Fruit fly (Drosophila melanogaster): ENCODE data around the gene CG6184.

The CG6184 gene

dm6 chr3R:19664713-19665112 lies 7.0 kb upstream of the CG6184 start, which contains the start of gene CG7432:
Gene CG7432 (plus strand): TSS chr3R:19665007.
- TF ChIP-seq HLH4C (GFP tag; IDR thresholded peaks at IDR 0.05; ENCODE audit: partially characterized antibody), result 0 out of 3 replicates have a peak, but pooled peaks have one; percentile 19
- TF ChIP-seq wor (GFP tag; IDR thresholded peaks at IDR 0.05), result no peak
- TF ChIP-seq CG11504 (tag; optimal IDR thresholded peaks at IDR 0.05), result no peak
- 0 out of 2 replicates have a peak, but pooled peaks have one; percentile 13 for TF ChIP-seq vvl (GFP tag; IDR thresholded peaks at IDR 0.05)
- TF ChIP-seq CG15269 (tag; optimal IDR thresholded peaks at IDR 0.05), result no peak
- peak; percentile 89 for TF ChIP-seq Blimp-1 (GFP tag; optimal IDR thresholded peaks at IDR 0.05)
- no peak for TF ChIP-seq Atf-2 (GFP tag; optimal IDR thresholded peaks at IDR 0.05)
- TF ChIP-seq Deaf1 (tag; optimal IDR thresholded peaks at IDR 0.05), result peak; percentile 81
- no peak for TF ChIP-seq CG14050 (GFP tag; IDR thresholded peaks at IDR 0.05)
- no peak for TF ChIP-seq CG10147 (GFP tag; optimal IDR thresholded peaks at IDR 0.05)
- TF ChIP-seq hb (GFP tag; IDR thresholded peaks at IDR 0.05; ENCODE audit: partially characterized antibody), result 0 out of 3 replicates have a peak, but pooled peaks have one; percentile 44
- TF ChIP-seq crol (GFP tag; IDR thresholded peaks at IDR 0.05), result peak; percentile 44; the same call in 1 of the 2 replicates
- TF ChIP-seq NC2α (GFP tag; optimal IDR thresholded peaks at IDR 0.05), result no peak
- TF ChIP-seq CG12769 (tag; optimal IDR thresholded peaks at IDR 0.05), result peak; percentile 55
- TF ChIP-seq CG18619 (GFP tag; optimal IDR thresholded peaks at IDR 0.05), result no peak

- no peak for TF ChIP-seq sug (tag; optimal IDR thresholded peaks at IDR 0.05)
- TF ChIP-seq CG13775 (GFP tag; optimal IDR thresholded peaks at IDR 0.05), result no peak
- TF ChIP-seq Neu2 (GFP tag; optimal IDR thresholded peaks at IDR 0.05; ENCODE audit: borderline replicate concordance), result no peak
- no peak for TF ChIP-seq Sry-β (GFP tag; optimal IDR thresholded peaks at IDR 0.05)
- no peak for TF ChIP-seq CG5245 (GFP tag; optimal IDR thresholded peaks at IDR 0.05)
- TF ChIP-seq aop (GFP tag; IDR thresholded peaks at IDR 0.05), result no peak
- no peak for TF ChIP-seq Scr (GFP tag; IDR thresholded peaks at IDR 0.05; ENCODE audit: partially characterized antibody)
- TF ChIP-seq Dek (tag; optimal IDR thresholded peaks at IDR 0.05), result no peak
- TF ChIP-seq CG11093 (GFP tag; IDR thresholded peaks at IDR 0.05), result no peak
- TF ChIP-seq CG13894 (tag; optimal IDR thresholded peaks at IDR 0.05), result no peak
- TF ChIP-seq dysf (GFP tag; IDR thresholded peaks at IDR 0.05), result no peak
- TF ChIP-seq Vsx1 (GFP tag; optimal IDR thresholded peaks at IDR 0.05), result no peak
- no peak for TF ChIP-seq pho (GFP tag; optimal IDR thresholded peaks at IDR 0.05)
- no peak for TF ChIP-seq CG9727 (GFP tag; optimal IDR thresholded peaks at IDR 0.05)
- TF ChIP-seq Fer1 (GFP tag; optimal IDR thresholded peaks at IDR 0.05), result no peak
- TF ChIP-seq CG9797 (GFP tag; optimal IDR thresholded peaks at IDR 0.05), result no peak
- TF ChIP-seq CG1024 (GFP tag; IDR thresholded peaks at IDR 0.05), result no peak
- no peak for TF ChIP-seq CG5180 (GFP tag; optimal IDR thresholded peaks at IDR 0.05)
- TF ChIP-seq pros (GFP tag; optimal IDR thresholded peaks at IDR 0.05), result no peak
- no peak for TF ChIP-seq ato (GFP tag; IDR thresholded peaks at IDR 0.05; ENCODE audit: partially characterized antibody)
These were observed 1.8 kb upstream of the CG6184 start, which contains the start of gene ort for dm6 chr3R:19659448-19659847. Gene ort (plus strand): TSS chr3R:19659748.

dm6 chr3R:19657235-19657634 lies 431 bp downstream of the CG6184 start:
- peak; percentile 61 for TF ChIP-seq CTCF (GFP tag; optimal IDR thresholded peaks at IDR 0.05)
- no peak for TF ChIP-seq nerfin-1 (tag; optimal IDR thresholded peaks at IDR 0.05)
- TF ChIP-seq fd3F (GFP tag; optimal IDR thresholded peaks at IDR 0.05), result no peak
- no peak for TF ChIP-seq lmd (GFP tag; IDR thresholded peaks at IDR 0.05)
